Worm (Caenorhabditis elegans): ENCODE results near the gene C27A2.12.

Gene C27A2.12

DNA sequence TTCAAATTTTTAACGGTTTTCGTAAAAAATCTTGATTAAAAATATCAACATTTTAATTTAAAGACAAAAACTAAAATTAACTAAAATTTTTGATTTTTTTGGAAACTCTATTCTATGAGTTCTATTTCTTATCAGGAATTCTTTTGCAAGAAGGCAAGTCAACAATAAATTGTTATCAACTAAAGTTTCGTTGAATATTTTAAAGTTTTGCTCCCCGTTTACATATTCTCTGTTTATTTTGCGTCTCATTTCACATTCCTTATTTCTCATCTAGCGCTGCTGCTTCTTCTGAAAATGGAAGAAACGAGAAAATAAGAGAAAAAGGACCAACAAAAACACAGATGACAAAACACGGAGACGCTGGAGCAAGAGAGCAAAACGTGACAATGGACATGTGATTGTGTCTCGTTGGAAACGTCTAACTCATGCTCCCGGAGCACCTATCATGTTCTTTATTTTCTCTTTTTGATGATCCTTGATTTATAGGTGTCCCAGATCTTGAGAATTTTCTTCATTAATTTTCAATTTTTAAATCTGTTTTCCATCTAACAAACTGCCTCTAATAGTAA lies 37.3 kb downstream of the C27A2.12 start:
- no peak for TF ChIP-seq F57C9.4 (tag; optimal IDR thresholded peaks at IDR 0.05)
- TF ChIP-seq madf-8 (GFP tag; conservative IDR thresholded peaks at IDR 0.05), result no peak
- 0 out of 2 replicates have a peak, but pooled peaks have one; percentile 23 for TF ChIP-seq let-526 (GFP tag; IDR thresholded peaks at IDR 0.05)
- peak; percentile 12 for TF ChIP-seq nhr-80 (tag; optimal IDR thresholded peaks at IDR 0.05)
- TF ChIP-seq cebp-2 (GFP tag; IDR thresholded peaks at IDR 0.05), result no peak
- no peak for TF ChIP-seq zim-3 (tag; optimal IDR thresholded peaks at IDR 0.05)
- no peak for TF ChIP-seq ceh-40 (GFP tag; IDR thresholded peaks at IDR 0.05)
- no peak for TF ChIP-seq C17E4.6 (GFP tag; IDR thresholded peaks at IDR 0.05)
- no peak for TF ChIP-seq snpc-1.1 (tag; optimal IDR thresholded peaks at IDR 0.05; ENCODE audit: insufficient read depth)
- TF ChIP-seq Y53F4B.3 (GFP tag; IDR thresholded peaks at IDR 0.05), result no peak

DNA sequence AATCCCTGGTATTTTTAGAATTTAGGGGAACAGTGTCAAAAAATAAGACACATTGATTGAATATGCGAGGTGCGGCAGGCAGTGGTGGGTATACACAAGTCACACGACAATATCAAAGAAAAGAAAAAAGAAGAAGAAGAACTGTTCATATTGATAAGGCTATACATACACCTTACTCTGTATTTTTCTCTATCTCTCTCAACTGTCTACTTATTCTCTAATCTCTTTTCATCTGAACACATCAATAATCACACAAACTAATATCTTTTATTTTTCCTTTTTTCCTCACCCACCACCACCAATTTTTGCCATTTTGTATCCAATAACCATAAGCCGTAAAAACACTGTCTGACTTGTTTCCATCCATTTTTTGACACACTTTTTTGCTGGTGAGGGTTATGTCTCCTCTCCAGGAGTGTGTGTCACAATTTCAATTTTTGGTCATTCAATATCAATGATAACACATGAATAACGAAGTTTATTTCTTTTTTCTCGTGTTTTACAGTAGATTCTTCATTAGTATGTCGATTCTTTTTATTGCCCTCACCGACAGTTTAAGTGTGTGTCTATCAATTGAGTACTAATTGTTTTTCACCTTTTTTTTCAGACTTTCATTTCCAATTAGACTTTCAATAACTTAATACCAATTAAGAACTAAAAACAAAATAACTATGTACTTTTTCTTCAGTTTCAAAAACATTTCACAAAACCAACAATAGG lies 38.4 kb downstream of the C27A2.12 start:
- peak; percentile 90 for TF ChIP-seq nhr-80 (tag; optimal IDR thresholded peaks at IDR 0.05)
- TF ChIP-seq tbp1 (GFP tag; optimal IDR thresholded peaks at IDR 0.05), result peak; percentile 13
- peak; percentile 60 for TF ChIP-seq dox-1 (GFP tag; IDR thresholded peaks at IDR 0.05)
- TF ChIP-seq cebp-1 (GFP tag; IDR thresholded peaks at IDR 0.05), result no peak
- peak; percentile 36 for TF ChIP-seq cebp-1 (tag; optimal IDR thresholded peaks at IDR 0.05)
- peak; percentile 10 for TF ChIP-seq somi-1 (GFP tag; optimal IDR thresholded peaks at IDR 0.05)
- TF ChIP-seq sdz-38 (tag; optimal IDR thresholded peaks at IDR 0.05), result no peak
- TF ChIP-seq lin-54 (GFP tag; optimal IDR thresholded peaks at IDR 0.05), result no peak
- TF ChIP-seq K12H6.12 (tag; optimal IDR thresholded peaks at IDR 0.05), result no peak
- TF ChIP-seq atf-7 (tag; optimal IDR thresholded peaks at IDR 0.05), result peak; percentile 18
- peak; percentile 44 for TF ChIP-seq lin-40 (tag; optimal IDR thresholded peaks at IDR 0.05)
- peak; percentile 17 for TF ChIP-seq madf-10 (tag; optimal IDR thresholded peaks at IDR 0.05)
- TF ChIP-seq ZK185.1 (tag; optimal IDR thresholded peaks at IDR 0.05; ENCODE audit: poor library complexity, severe bottlenecking), result peak; percentile 18
- peak; percentile 38 for TF ChIP-seq attf-5 (GFP tag; optimal IDR thresholded peaks at IDR 0.05)
- peak; percentile 39 for TF ChIP-seq ztf-26 (tag; optimal IDR thresholded peaks at IDR 0.05)

DNA sequence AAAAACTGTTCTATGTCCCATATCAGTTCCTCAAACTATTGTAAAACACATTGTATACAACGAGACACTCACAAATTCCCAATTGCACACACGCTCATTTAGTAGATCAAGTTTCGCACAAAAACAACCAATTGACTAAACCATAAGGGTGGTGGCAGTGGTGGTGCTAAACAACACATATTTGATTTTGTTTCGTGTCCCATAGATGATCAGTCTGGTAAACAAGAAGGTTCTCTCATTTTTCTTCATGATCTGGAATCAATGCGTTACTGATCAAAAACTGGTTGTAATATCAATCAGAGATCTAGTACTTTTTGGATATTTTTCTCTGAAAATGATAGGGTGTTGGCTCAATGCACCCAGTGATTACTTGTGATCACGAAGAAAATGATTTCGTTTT lies 39.4 kb downstream of the C27A2.12 start:
- no peak for TF ChIP-seq lag-1 (GFP tag; IDR thresholded peaks at IDR 0.05)
- no peak for TF ChIP-seq F33H1.4 (GFP tag; IDR thresholded peaks at IDR 0.05)
- TF ChIP-seq sptf-2 (GFP tag; optimal IDR thresholded peaks at IDR 0.05), result no peak
- TF ChIP-seq egl-44 (GFP tag; IDR thresholded peaks at IDR 0.05), result no peak
- TF ChIP-seq mxl-1 (tag; optimal IDR thresholded peaks at IDR 0.05), result no peak
- TF ChIP-seq Y53G8AR.9 (GFP tag; conservative IDR thresholded peaks at IDR 0.05), result no peak
- TF ChIP-seq egl-18 (GFP tag; IDR thresholded peaks at IDR 0.05), result no peak
- TF ChIP-seq nfya-2 (GFP tag; IDR thresholded peaks at IDR 0.05), result no peak
- TF ChIP-seq T07F8.4 (tag; optimal IDR thresholded peaks at IDR 0.05), result no peak
- no peak for TF ChIP-seq attf-5 (GFP tag; optimal IDR thresholded peaks at IDR 0.05)

- TF ChIP-seq him-1 (tag; optimal IDR thresholded peaks at IDR 0.05) (no peak), madf-3 (GFP tag; IDR thresholded peaks at IDR 0.05) (no peak), madf-8 (GFP tag; conservative IDR thresholded peaks at IDR 0.05) (no peak), snpc-1.1 (tag; optimal IDR thresholded peaks at IDR 0.05; ENCODE audit: insufficient read depth) (no peak), lin-54 (GFP tag; optimal IDR thresholded peaks at IDR 0.05) (no peak), Y53G8AR.9 (GFP tag; conservative IDR thresholded peaks at IDR 0.05) (no peak), dpff-1 (tag; optimal IDR thresholded peaks at IDR 0.05) (no peak), F39B2.1 (GFP tag; IDR thresholded peaks at IDR 0.05) (no peak), D2030.7 (GFP tag; IDR thresholded peaks at IDR 0.05) (no peak), xnd-1 (tag; optimal IDR thresholded peaks at IDR 0.05) (no peak), T26A5.8 (tag; optimal IDR thresholded peaks at IDR 0.05) (no peak), hmg-20 (GFP tag; IDR thresholded peaks at IDR 0.05) (no peak), mes-4 (tag; optimal IDR thresholded peaks at IDR 0.05) (no peak), Y67H2A.10 (GFP tag; conservative IDR thresholded peaks at IDR 0.05) (no peak), tbp1 (GFP tag; optimal IDR thresholded peaks at IDR 0.05) (no peak), K12H6.12 (tag; optimal IDR thresholded peaks at IDR 0.05) (peak; percentile 59)
Measured at ce11 chrII:5016977-5017585, 40.9 kb downstream of the C27A2.12 start.
